Worm (Caenorhabditis elegans) whole organism, L1 larva: ENCODE results near the gene fbxa-112.
A peak's percentile ranks its signal among the peaks of the same experiment; 100 is the strongest.

ENCODE experiments used
- aly-2 ChIP-seq: fragments of 150-350 bp; optimal IDR thresholded peaks from 2 replicates; lab custom pipeline; 2014; ENCODE audit warnings: missing biosample characterization, missing genetic modification characterization
- blmp-1 ChIP-seq: fragments of 150-350 bp; optimal IDR thresholded peaks from 2 replicates; lab custom pipeline; 2014; ENCODE audit warnings: missing biosample characterization, missing genetic modification characterization
- ceh-8 ChIP-seq: fragments of 200-800 bp; sonication (Bioruptor generic); optimal IDR thresholded peaks from 2 replicates; lab custom pipeline; 2018; ENCODE audit warnings: mild to moderate bottlenecking, missing genetic modification characterization, moderate library complexity, missing compliant biosample characterization
- ces-1 ChIP-seq: fragments of 150-350 bp; optimal IDR thresholded peaks from 2 replicates; lab custom pipeline; 2014; ENCODE audit warnings: missing biosample characterization, missing genetic modification reagents, missing genetic modification characterization
- dsc-1 ChIP-seq: sonication (generic microtip); optimal IDR thresholded peaks from 2 replicates; lab custom pipeline; 2016; ENCODE audit warnings: mild to moderate bottlenecking, missing genetic modification characterization, missing compliant biosample characterization
- efl-1 ChIP-seq, 4 experiments: fragments of 150-350 bp; optimal IDR thresholded peaks in 3 of 4; peaks in 1 of 4; 1 replicate in 1 of 4; 2 replicates in 3 of 4; lab custom pipeline; 2014; ENCODE audit warnings: missing biosample characterization in 2 of 4, missing genetic modification characterization in 2 of 4, missing genetic modification reagents in 2 of 4
- egl-27 ChIP-seq, 2 experiments: fragments of 150-350 bp in 1 of 2; sonication (generic microtip); optimal IDR thresholded peaks; 3 replicates each; lab custom pipeline; 2017 to 2018; ENCODE audit warnings: missing biosample characterization in 2 of 2, missing genetic modification characterization in 2 of 2, missing genetic modification reagents in 2 of 2
- ets-5 ChIP-seq: fragments of 200-800 bp; sonication (Bioruptor generic); IDR thresholded peaks from 2 replicates; pipeline ENCODE4 v1.3.6; 2022; ENCODE audit warnings: missing genetic modification characterization, missing compliant biosample characterization
- fkh-4 ChIP-seq: sonication (generic microtip); optimal IDR thresholded peaks from 2 replicates; lab custom pipeline; 2016; ENCODE audit warnings: missing compliant biosample characterization, missing genetic modification characterization, borderline replicate concordance
- hlh-17 ChIP-seq: fragments of 200-800 bp; sonication (Bioruptor generic); optimal IDR thresholded peaks from 2 replicates; lab custom pipeline; 2018; ENCODE audit warnings: missing genetic modification characterization, mild to moderate bottlenecking, missing compliant biosample characterization, moderate library complexity, borderline replicate concordance
- jun-1 ChIP-seq: fragments of 150-350 bp; optimal IDR thresholded peaks from 2 replicates; lab custom pipeline; 2014; ENCODE audit warnings: missing biosample characterization, missing genetic modification reagents, missing genetic modification characterization
- lin-15B ChIP-seq: fragments of 150-350 bp; sonication (generic microtip); optimal IDR thresholded peaks from 3 replicates; lab custom pipeline; 2014; ENCODE audit warnings: missing biosample characterization, missing genetic modification characterization
- lin-35 ChIP-seq, 2 experiments: fragments of 150-350 bp; optimal IDR thresholded peaks; 2 replicates each; lab custom pipeline; 2014; ENCODE audit warnings: missing biosample characterization in 2 of 2, missing genetic modification characterization in 2 of 2, missing genetic modification reagents in 2 of 2
- lir-3 ChIP-seq: sonication (generic microtip); optimal IDR thresholded peaks from 2 replicates; lab custom pipeline; 2016; ENCODE audit warnings: mild to moderate bottlenecking, missing genetic modification characterization, moderate library complexity, missing compliant biosample characterization; ENCODE audit not compliant: poor library complexity
- lsy-2 ChIP-seq, 2 experiments: fragments of 150-350 bp; optimal IDR thresholded peaks; 2 replicates each; lab custom pipeline; 2014; ENCODE audit warnings: missing biosample characterization in 2 of 2, missing genetic modification characterization in 2 of 2
- nhr-11 ChIP-seq: fragments of 150-350 bp; optimal IDR thresholded peaks from 2 replicates; lab custom pipeline; 2014; ENCODE audit warnings: missing biosample characterization, missing genetic modification characterization
- nhr-47 ChIP-seq: sonication (generic microtip); optimal IDR thresholded peaks from 2 replicates; lab custom pipeline; 2016; ENCODE audit warnings: mild to moderate bottlenecking, missing genetic modification characterization, moderate library complexity, missing compliant biosample characterization
- nhr-76 ChIP-seq: sonication (generic microtip); optimal IDR thresholded peaks from 2 replicates; lab custom pipeline; 2017; ENCODE audit warnings: missing biosample characterization, missing genetic modification characterization
- nhr-85 ChIP-seq: sonication (generic microtip); peaks from one replicate; lab custom pipeline; 2016; ENCODE audit warnings: missing genetic modification characterization, inconsistent platforms, missing compliant biosample characterization
- nhr-90 ChIP-seq: sonication (generic microtip); optimal IDR thresholded peaks from 2 replicates; lab custom pipeline; 2016; ENCODE audit warnings: mild to moderate bottlenecking, missing genetic modification characterization, missing compliant biosample characterization; ENCODE audit not compliant: poor library complexity
- pax-3 ChIP-seq: fragments of 200-800 bp; sonication (Bioruptor generic); optimal IDR thresholded peaks from 2 replicates; lab custom pipeline; 2018; ENCODE audit warnings: mild to moderate bottlenecking, missing genetic modification characterization, moderate library complexity, missing compliant biosample characterization
- pqm-1 ChIP-seq: sonication (generic microtip); optimal IDR thresholded peaks from 3 replicates; lab custom pipeline; 2017; ENCODE audit warnings: missing biosample characterization, missing genetic modification characterization
- rnt-1 ChIP-seq: sonication (generic microtip); optimal IDR thresholded peaks from 2 replicates; lab custom pipeline; 2016; ENCODE audit warnings: mild to moderate bottlenecking, missing genetic modification characterization, moderate library complexity, missing compliant biosample characterization
- snpc-4 ChIP-seq: fragments of 150-350 bp; optimal IDR thresholded peaks from 2 replicates; lab custom pipeline; 2014; ENCODE audit warnings: missing biosample characterization, missing genetic modification characterization
- snu-23 ChIP-seq: sonication (generic microtip); optimal IDR thresholded peaks from 2 replicates; lab custom pipeline; 2016; ENCODE audit warnings: missing genetic modification characterization, missing compliant biosample characterization
- sptf-1 ChIP-seq: fragments of 150-350 bp; optimal IDR thresholded peaks from 2 replicates; lab custom pipeline; 2014; ENCODE audit warnings: missing biosample characterization, missing genetic modification characterization
- swsn-7 ChIP-seq: sonication (generic microtip); optimal IDR thresholded peaks from 2 replicates; lab custom pipeline; 2016; ENCODE audit warnings: missing genetic modification characterization, missing compliant biosample characterization
- unc-86 ChIP-seq: sonication (generic microtip); optimal IDR thresholded peaks from 2 replicates; lab custom pipeline; 2016; ENCODE audit warnings: missing genetic modification characterization, missing compliant biosample characterization
- zag-1 ChIP-seq: fragments of 150-350 bp; optimal IDR thresholded peaks from 2 replicates; lab custom pipeline; 2014; ENCODE audit warnings: missing biosample characterization, missing genetic modification characterization
- zip-4 ChIP-seq: fragments of 200-800 bp; sonication (Bioruptor generic); optimal IDR thresholded peaks from 2 replicates; lab custom pipeline; 2018; ENCODE audit warnings: mild to moderate bottlenecking, missing genetic modification characterization, moderate library complexity, missing compliant biosample characterization

Gene fbxa-112

ce11 chrV:16909871-16910270 lies 38.0 kb downstream of the fbxa-112 start, which contains the start of gene F09C6.16:
Gene F09C6.16, minus strand, starts transcription at chrV:16909971.
- TF ChIP-seq nhr-47, result no peak
- no peak for TF ChIP-seq hlh-17 (GFP tag; lab: Kevin White, UChicago)
- TF ChIP-seq ceh-8 (GFP tag; lab: Kevin White, UChicago), result no peak
- TF ChIP-seq efl-1 (optimal IDR thresholded peaks at IDR 0.05; lab: Kevin White, UChicago), result no peak
- peak in 1 of 2 experiments; percentile 28 for TF ChIP-seq efl-1 (GFP tag; optimal IDR thresholded peaks at IDR 0.05 in 1 of 2; lab: Kevin White, UChicago)

- no peak for TF ChIP-seq pqm-1
- no peak for TF ChIP-seq nhr-85 (tag; lab: Kevin White, UChicago)
- no peak for TF ChIP-seq aly-2 (tag; lab: Kevin White, UChicago)
- TF ChIP-seq snpc-4 (tag; lab: Kevin White, UChicago), result no peak
- no peak for TF ChIP-seq lsy-2 (tag; optimal IDR thresholded peaks at IDR 0.05; lab: Kevin White, UChicago)
- no peak for TF ChIP-seq nhr-11 (tag; lab: Kevin White, UChicago)
- TF ChIP-seq zip-4 (GFP tag; lab: Kevin White, UChicago), result no peak
These were observed 43.3 kb downstream of the fbxa-112 start, which contains the start of gene nhr-262 for ce11 chrV:16904612-16905011. Gene nhr-262, plus strand, starts transcription at chrV:16904912.

- TF ChIP-seq nhr-76 (tag; lab: Kevin White, UChicago) (no peak), sptf-1 (tag; lab: Kevin White, UChicago) (no peak), swsn-7 (tag; lab: Kevin White, UChicago) (no peak), lir-3 (tag; lab: Kevin White, UChicago) (no peak), lin-15B (no peak), hlh-17 (GFP tag; lab: Kevin White, UChicago) (no peak), ets-5 (GFP tag; lab: Robert Waterston, UW) (no peak), blmp-1 (no peak), unc-86 (tag; lab: Kevin White, UChicago) (no peak), egl-27 (tag; optimal IDR thresholded peaks at IDR 0.05; lab: Kevin White, UChicago) (no peak), ces-1 (GFP tag; lab: Kevin White, UChicago) (no peak), snu-23 (GFP tag; lab: Kevin White, UChicago) (no peak), dsc-1 (tag; lab: Kevin White, UChicago) (no peak), rnt-1 (tag; lab: Kevin White, UChicago) (no peak), fkh-4 (no peak), lin-35 (GFP tag; optimal IDR thresholded peaks at IDR 0.05; lab: Kevin White, UChicago) (no peak)
These were observed 45.2 kb downstream of the fbxa-112 start, which contains the start of gene srd-68 for ce11 chrV:16902726-16903125. Gene srd-68, minus strand, starts transcription at chrV:16902826.

- TF ChIP-seq nhr-90 (tag; lab: Kevin White, UChicago) (no peak), jun-1 (tag; lab: Kevin White, UChicago) (no peak), swsn-7 (tag; lab: Kevin White, UChicago) (no peak), zag-1 (tag; lab: Kevin White, UChicago) (no peak), pax-3 (tag; lab: Kevin White, UChicago) (no peak)
These were observed 48.6 kb downstream of the fbxa-112 start, which contains the start of gene fbxa-45 for ce11 chrV:16899355-16899754. Gene fbxa-45, minus strand, starts transcription at chrV:16899455.
